Fruit fly (Drosophila melanogaster): ENCODE results near the gene ATPsynE.

The ATPsynE gene

DNA sequence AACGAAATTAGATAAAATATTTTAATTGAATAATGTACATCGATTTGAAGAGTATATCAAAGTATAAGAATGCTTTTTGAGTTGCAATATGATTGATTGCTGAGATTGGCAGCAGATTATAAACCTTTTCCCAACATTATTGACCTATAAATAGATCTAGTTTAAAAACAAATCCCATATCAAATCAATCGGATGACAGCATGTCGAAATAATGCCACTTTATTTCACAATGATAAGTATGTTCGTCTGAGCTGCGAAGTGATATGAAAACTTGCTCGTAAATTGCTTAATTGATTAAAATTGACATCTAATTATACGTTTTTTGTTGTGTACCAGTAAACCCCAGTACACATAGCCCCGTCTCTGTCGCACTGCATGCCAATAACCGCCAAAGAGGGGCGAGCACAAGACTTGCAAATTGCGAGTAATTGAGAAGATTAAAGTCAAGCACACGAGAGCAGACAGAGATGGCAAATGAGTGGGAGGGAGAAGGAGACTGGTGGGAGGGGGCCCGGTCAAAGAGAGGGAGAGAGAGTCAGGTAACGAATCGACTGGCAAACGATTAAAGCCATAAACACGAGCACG is 43.6 kb upstream of the ATPsynE start (continued):
- TF ChIP-seq CG4820 (GFP tag; optimal IDR thresholded peaks at IDR 0.05) (no peak), zen2 (GFP tag; IDR thresholded peaks at IDR 0.05; ENCODE audit: partially characterized antibody) (no peak), sens (GFP tag) (peak; percentile 81), CG10209 (GFP tag; optimal IDR thresholded peaks at IDR 0.05) (peak; percentile 68), slp2 (GFP tag; optimal IDR thresholded peaks at IDR 0.05) (no peak), CG10462 (GFP tag; optimal IDR thresholded peaks at IDR 0.05) (peak; percentile 14), Jarid2 (GFP tag; optimal IDR thresholded peaks at IDR 0.05) (no peak), kah (GFP tag; optimal IDR thresholded peaks at IDR 0.05) (no peak), gro (GFP tag; optimal IDR thresholded peaks at IDR 0.05) (peak; percentile 76), tap (tag; optimal IDR thresholded peaks at IDR 0.05) (no peak), Spps (tag; optimal IDR thresholded peaks at IDR 0.05) (no peak), CG13775 (GFP tag; optimal IDR thresholded peaks at IDR 0.05) (peak; percentile 56), jing (GFP tag; optimal IDR thresholded peaks at IDR 0.05) (peak; percentile 43), zen (tag; optimal IDR thresholded peaks at IDR 0.05) (no peak), aop (GFP tag; IDR thresholded peaks at IDR 0.05) (no peak), Xbp1 (GFP tag; optimal IDR thresholded peaks at IDR 0.05) (peak; percentile 45), CG8281 (tag; optimal IDR thresholded peaks at IDR 0.05) (no peak), CG10654 (GFP tag; optimal IDR thresholded peaks at IDR 0.05) (no peak), CG13624 (GFP tag; optimal IDR thresholded peaks at IDR 0.05) (peak; percentile 54), CG9609 (GFP tag; optimal IDR thresholded peaks at IDR 0.05) (no peak), CG14014 (GFP tag; IDR thresholded peaks at IDR 0.05) (no peak), CG10431 (GFP tag; optimal IDR thresholded peaks at IDR 0.05) (no peak), CG7839 (tag; optimal IDR thresholded peaks at IDR 0.05) (peak; percentile 45), CG17829 (tag; optimal IDR thresholded peaks at IDR 0.05) (no peak), CG1647 (GFP tag; optimal IDR thresholded peaks at IDR 0.05) (no peak), CG3065 (GFP tag; optimal IDR thresholded peaks at IDR 0.05) (no peak), CG10274 (GFP tag; optimal IDR thresholded peaks at IDR 0.05) (no peak), CG32767 (GFP tag; IDR thresholded peaks at IDR 0.05) (no peak), ttk (GFP tag; IDR thresholded peaks at IDR 0.05) (no peak), CrebB (tag; optimal IDR thresholded peaks at IDR 0.05) (no peak), CG16815 (GFP tag; optimal IDR thresholded peaks at IDR 0.05) (peak; percentile 10), trem (tag; optimal IDR thresholded peaks at IDR 0.05) (no peak), Max (GFP tag; optimal IDR thresholded peaks at IDR 0.05) (no peak), corto (GFP tag; optimal IDR thresholded peaks at IDR 0.05) (no peak), CG4404 (GFP tag; IDR thresholded peaks at IDR 0.05) (no peak), amos (GFP tag; IDR thresholded peaks at IDR 0.05; ENCODE audit: partially characterized antibody) (no peak), croc (GFP tag; conservative IDR thresholded peaks at IDR 0.05) (no peak), CG5245 (GFP tag; optimal IDR thresholded peaks at IDR 0.05) (no peak), CG3163 (GFP tag; optimal IDR thresholded peaks at IDR 0.05) (no peak), nerfin-1 (tag; optimal IDR thresholded peaks at IDR 0.05) (no peak), Kr (GFP tag; optimal IDR thresholded peaks at IDR 0.05) (no peak), CG12104 (GFP tag; optimal IDR thresholded peaks at IDR 0.05) (no peak), pros (GFP tag; optimal IDR thresholded peaks at IDR 0.05) (no peak), Sox102F (GFP tag; optimal IDR thresholded peaks at IDR 0.05) (peak; percentile 49), dimm (GFP tag; IDR thresholded peaks at IDR 0.05) (no peak), Fer2 (tag; optimal IDR thresholded peaks at IDR 0.05) (no peak), disco-r (GFP tag; optimal IDR thresholded peaks at IDR 0.05) (no peak), Meics (GFP tag; optimal IDR thresholded peaks at IDR 0.05) (peak; percentile 45), CG10543 (GFP tag; optimal IDR thresholded peaks at IDR 0.05) (no peak), CG2712 (tag; optimal IDR thresholded peaks at IDR 0.05) (peak; percentile 29), Atf-2 (GFP tag; optimal IDR thresholded peaks at IDR 0.05) (peak; percentile 61)
